Fruit fly (Drosophila melanogaster) whole organism, embryonic: ENCODE measurements around the gene CG5096.

ENCODE experiments used
- CG13287 ChIP-seq: fragments of 200-800 bp; sonication (Bioruptor generic); IDR thresholded peaks from 2 replicates; pipeline ENCODE4 v1.3.6; 2022; ENCODE audit warnings: missing biosample characterization, missing genetic modification characterization; ENCODE audit not compliant: partially characterized antibody
- CG18599 ChIP-seq: fragments of 200-800 bp; sonication (Bioruptor generic); optimal IDR thresholded peaks from 3 replicates; lab custom pipeline; 2017; ENCODE audit warnings: missing biosample characterization, missing genetic modification characterization, mild to moderate bottlenecking, moderate library complexity, missing genetic modification reagents
- CG30403 ChIP-seq: fragments of 200-800 bp; sonication (Bioruptor generic); optimal IDR thresholded peaks from 3 replicates; lab custom pipeline; 2016; ENCODE audit warnings: missing biosample characterization, missing genetic modification characterization
- Fer3 ChIP-seq: fragments of 200-800 bp; sonication (Bioruptor generic); optimal IDR thresholded peaks from 2 replicates; lab custom pipeline; 2018; ENCODE audit warnings: missing biosample characterization, mild to moderate bottlenecking, missing genetic modification characterization, moderate library complexity
- ash1 ChIP-seq: fragments of 200-800 bp; sonication (Bioruptor generic); optimal IDR thresholded peaks from 2 replicates; lab custom pipeline; 2018; ENCODE audit warnings: missing biosample characterization, mild to moderate bottlenecking, missing genetic modification characterization
- ato ChIP-seq: fragments of 200-800 bp; sonication (Bioruptor generic); IDR thresholded peaks from 2 replicates; pipeline ENCODE4 v1.3.6; 2022; ENCODE audit warnings: missing biosample characterization, missing genetic modification characterization; ENCODE audit not compliant: partially characterized antibody
- az2 ChIP-seq: fragments of 200-800 bp; sonication (Bioruptor generic); optimal IDR thresholded peaks from 3 replicates; lab custom pipeline; 2016; ENCODE audit warnings: missing biosample characterization, missing genetic modification characterization
- ci ChIP-seq: fragments of 200-800 bp; sonication (Bioruptor generic); IDR thresholded peaks from 3 replicates; pipeline ENCODE4 v1.3.6; 2022; ENCODE audit warnings: missing biosample characterization, missing genetic modification characterization
- nerfin-2 ChIP-seq: fragments of 200-800 bp; sonication (Bioruptor generic); IDR thresholded peaks from 2 replicates; pipeline ENCODE4 v1.3.6; 2022; ENCODE audit warnings: missing biosample characterization, missing genetic modification characterization; ENCODE audit not compliant: partially characterized antibody
- vnd ChIP-seq: fragments of 200-800 bp; sonication (Bioruptor generic); IDR thresholded peaks from 3 replicates; pipeline ENCODE4 v1.3.6; 2022; ENCODE audit warnings: missing biosample characterization, missing genetic modification characterization; ENCODE audit not compliant: partially characterized antibody

DNA sequence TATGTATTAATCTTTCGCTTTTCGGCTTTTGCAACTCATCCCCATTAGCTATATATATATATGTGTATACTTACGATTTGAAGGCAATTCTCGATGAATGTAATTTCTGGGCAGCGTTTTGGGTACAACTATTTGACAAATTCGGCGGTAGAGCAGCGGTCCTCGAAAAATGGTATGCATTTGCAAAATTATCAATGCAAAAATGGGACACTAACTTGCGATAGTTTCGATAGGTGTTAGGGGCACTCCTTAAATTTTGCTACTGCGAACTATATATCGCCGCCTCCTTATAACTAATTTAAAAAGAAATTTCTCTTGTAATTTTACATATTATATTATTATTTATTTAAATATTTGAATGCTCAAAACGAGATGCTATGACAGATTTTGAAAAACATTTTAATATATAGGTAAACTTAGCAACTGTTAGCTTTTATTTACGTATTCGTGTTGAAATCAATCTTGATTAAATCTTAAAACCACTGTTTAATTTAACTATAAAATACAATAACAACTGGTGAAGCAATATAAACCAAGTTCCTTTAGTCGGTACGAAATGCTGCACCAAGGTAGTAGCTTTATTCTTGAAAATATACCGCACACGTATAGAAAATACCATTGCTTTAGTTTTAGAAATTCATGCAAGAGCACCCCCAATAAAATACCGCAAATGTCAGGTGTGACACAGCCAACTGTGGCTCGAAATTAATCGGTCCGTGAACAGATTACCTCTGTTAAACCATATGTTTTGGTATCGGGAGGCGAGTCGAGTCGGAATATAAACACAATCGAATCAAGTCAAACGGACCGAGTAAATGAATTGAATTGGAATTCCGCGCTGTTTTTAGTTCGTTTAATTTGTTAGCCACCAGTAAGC lies 31.4 kb downstream of the CG5096 start, which contains the start of the genes CG5355 and Klp31E:
- peak; percentile 59; the same call in 2 of the 3 replicates for TF ChIP-seq ci
- peak; percentile 79 for TF ChIP-seq CG30403 (GFP tag; lab: Kevin White, UChicago)
- TF ChIP-seq nerfin-2 (GFP tag; lab: Robert Waterston, UW) = no peak
- TF ChIP-seq CG18599 (GFP tag; lab: Kevin White, UChicago) = no peak
- TF ChIP-seq vnd (GFP tag; lab: Robert Waterston, UW) = peak; percentile 65
- TF ChIP-seq ash1 (GFP tag; lab: Kevin White, UChicago) = no peak
- peak; percentile 69 for TF ChIP-seq az2
- TF ChIP-seq ato (GFP tag; lab: Robert Waterston, UW) = peak; percentile 42; the same call in 1 of the 2 replicates
- TF ChIP-seq Fer3 (tag; lab: Kevin White, UChicago) = peak; percentile 49
- TF ChIP-seq CG13287 (GFP tag; lab: Robert Waterston, UW) = peak; percentile 75
